Worm (Caenorhabditis elegans): ENCODE data around the gene sde-2.

ce11 chrV:13671911-13672639 is 44.7 kb downstream of the sde-2 start, which contains the start of the genes mip-2 and F58G11.4:
- TF ChIP-seq nhr-11 (tag; optimal IDR thresholded peaks at IDR 0.05) (no peak), ceh-82 (tag; optimal IDR thresholded peaks at IDR 0.05) (no peak), ceh-16 (tag; optimal IDR thresholded peaks at IDR 0.05) (no peak), lsy-2 (tag; optimal IDR thresholded peaks at IDR 0.05) (no peak), peb-1 (tag; optimal IDR thresholded peaks at IDR 0.05) (no peak), ZK546.5 (tag; optimal IDR thresholded peaks at IDR 0.05) (no peak)

Data from whole organism, L2 larva.